Fruit fly (Drosophila melanogaster) whole organism, prepupa: ENCODE measurements around the gene kibra.

Source experiments
- Blimp-1 ChIP-seq: fragments of 200-800 bp; sonication (Bioruptor generic); optimal IDR thresholded peaks from 3 replicates; lab custom pipeline; 2017; ENCODE audit warnings: missing biosample characterization, missing genetic modification characterization, mild to moderate bottlenecking, moderate library complexity, missing genetic modification reagents
- CG10631 ChIP-seq: fragments of 200-800 bp; sonication (Bioruptor generic); optimal IDR thresholded peaks from 2 replicates; lab custom pipeline; 2016; ENCODE audit warnings: missing biosample characterization, missing genetic modification characterization
- CG11294 ChIP-seq: fragments of 200-800 bp; sonication (Bioruptor generic); IDR thresholded peaks from 2 replicates; pipeline ENCODE4 v1.3.6; 2022; ENCODE audit warnings: missing biosample characterization, missing genetic modification characterization
- CG11762 ChIP-seq: fragments of 200-800 bp; sonication (Bioruptor generic); optimal IDR thresholded peaks from 3 replicates; lab custom pipeline; 2016; ENCODE audit warnings: missing biosample characterization, missing genetic modification characterization; ENCODE audit not compliant: insufficient read depth
- CG15336 ChIP-seq: fragments of 200-800 bp; sonication (Bioruptor generic); IDR thresholded peaks from 2 replicates; pipeline ENCODE4 v1.3.6; 2022; ENCODE audit warnings: missing biosample characterization, missing genetic modification characterization
- CG1621 ChIP-seq: fragments of 200-800 bp; sonication (Bioruptor generic); optimal IDR thresholded peaks from 3 replicates; lab custom pipeline; 2018; ENCODE audit warnings: missing biosample characterization, mild to moderate bottlenecking, missing genetic modification characterization
- CG16779 ChIP-seq: fragments of 200-800 bp; sonication (Bioruptor generic); optimal IDR thresholded peaks from 3 replicates; lab custom pipeline; 2017; ENCODE audit warnings: missing biosample characterization, mild to moderate bottlenecking, missing genetic modification characterization
- CG32006 ChIP-seq: fragments of 200-800 bp; sonication (Bioruptor generic); optimal IDR thresholded peaks from 3 replicates; lab custom pipeline; 2017; ENCODE audit warnings: missing biosample characterization, mild to moderate bottlenecking, missing genetic modification characterization
- CG34406 ChIP-seq: fragments of 200-800 bp; sonication (Bioruptor generic); optimal IDR thresholded peaks from 3 replicates; lab custom pipeline; 2016; ENCODE audit warnings: missing biosample characterization, missing genetic modification characterization
- CG3919 ChIP-seq: fragments of 200-800 bp; sonication (Bioruptor generic); optimal IDR thresholded peaks from 3 replicates; lab custom pipeline; 2016; ENCODE audit warnings: missing biosample characterization, missing genetic modification characterization
- CG4318 ChIP-seq: fragments of 200-800 bp; sonication (Bioruptor generic); optimal IDR thresholded peaks from 3 replicates; lab custom pipeline; 2017; ENCODE audit warnings: missing biosample characterization, mild to moderate bottlenecking, missing genetic modification characterization
- CG6163 ChIP-seq: fragments of 200-800 bp; sonication (Bioruptor generic); IDR thresholded peaks from 3 replicates; pipeline ENCODE4 v1.3.6; 2022; ENCODE audit warnings: missing biosample characterization, missing genetic modification characterization
- CG6276 ChIP-seq: fragments of 200-800 bp; sonication (Bioruptor generic); optimal IDR thresholded peaks from 2 replicates; lab custom pipeline; 2017; ENCODE audit warnings: missing biosample characterization, mild to moderate bottlenecking, missing genetic modification characterization
- CG6808 ChIP-seq: fragments of 200-800 bp; sonication (Bioruptor generic); optimal IDR thresholded peaks from 3 replicates; lab custom pipeline; 2017; ENCODE audit warnings: missing biosample characterization, missing genetic modification characterization, mild to moderate bottlenecking, moderate library complexity, missing genetic modification reagents
- CG6854 ChIP-seq: fragments of 200-800 bp; sonication (Bioruptor generic); optimal IDR thresholded peaks from 2 replicates; lab custom pipeline; 2017; ENCODE audit warnings: missing biosample characterization, mild to moderate bottlenecking, missing genetic modification characterization
- CG8319 ChIP-seq: fragments of 200-800 bp; sonication (Bioruptor generic); optimal IDR thresholded peaks from 3 replicates; lab custom pipeline; 2016; ENCODE audit warnings: missing biosample characterization, missing genetic modification characterization
- CG8632 ChIP-seq: fragments of 200-800 bp; sonication (Bioruptor generic); optimal IDR thresholded peaks from 3 replicates; lab custom pipeline; 2016; ENCODE audit warnings: missing biosample characterization, missing genetic modification characterization
- Eip78C ChIP-seq: fragments of 200-800 bp; sonication (Bioruptor generic); peaks from one replicate; lab custom pipeline; 2016; ENCODE audit warnings: missing biosample characterization, missing genetic modification characterization
- Eip93F ChIP-seq: fragments of 200-800 bp; sonication (Bioruptor generic); optimal IDR thresholded peaks from 2 replicates; lab custom pipeline; 2016; ENCODE audit warnings: missing biosample characterization, mild to moderate bottlenecking, missing genetic modification characterization
- Ets96B ChIP-seq: fragments of 200-800 bp; optimal IDR thresholded peaks from 2 replicates; lab custom pipeline; 2019; ENCODE audit warnings: missing biosample characterization, mild to moderate bottlenecking, missing genetic modification characterization, moderate library complexity
- Hr38 ChIP-seq: sonication (Bioruptor generic); optimal IDR thresholded peaks from 2 replicates; lab custom pipeline; 2016; ENCODE audit warnings: missing biosample characterization, missing genetic modification characterization
- Hr39 ChIP-seq: fragments of 200-800 bp; sonication (Bioruptor generic); optimal IDR thresholded peaks from 2 replicates; lab custom pipeline; 2016; ENCODE audit warnings: missing biosample characterization, missing genetic modification characterization
- Hr4 ChIP-seq: fragments of 200-800 bp; sonication (Bioruptor generic); optimal IDR thresholded peaks from 3 replicates; lab custom pipeline; 2016; ENCODE audit warnings: missing biosample characterization, missing genetic modification characterization
- Smox ChIP-seq: fragments of 200-800 bp; sonication (Bioruptor generic); optimal IDR thresholded peaks from 3 replicates; lab custom pipeline; 2016; ENCODE audit warnings: missing biosample characterization, missing genetic modification characterization
- Sox102F ChIP-seq: fragments of 200-800 bp; sonication (Bioruptor generic); optimal IDR thresholded peaks from 2 replicates; lab custom pipeline; 2016; ENCODE audit warnings: missing biosample characterization, mild to moderate bottlenecking, missing genetic modification characterization
- Sox14 ChIP-seq: fragments of 200-800 bp; sonication (Bioruptor generic); optimal IDR thresholded peaks from 3 replicates; lab custom pipeline; 2016; ENCODE audit warnings: missing biosample characterization, missing genetic modification characterization
- achi ChIP-seq: fragments of 200-800 bp; sonication (Bioruptor generic); optimal IDR thresholded peaks from 3 replicates; lab custom pipeline; 2016; ENCODE audit warnings: missing biosample characterization, missing genetic modification characterization
- acj6 ChIP-seq: fragments of 200-800 bp; sonication (Bioruptor generic); optimal IDR thresholded peaks from 3 replicates; lab custom pipeline; 2016; ENCODE audit warnings: missing biosample characterization, missing genetic modification characterization
- dac ChIP-seq: fragments of 200-800 bp; sonication (Bioruptor generic); optimal IDR thresholded peaks from 2 replicates; lab custom pipeline; 2017; ENCODE audit warnings: missing biosample characterization, mild to moderate bottlenecking, missing genetic modification characterization
- dsx ChIP-seq: fragments of 200-800 bp; optimal IDR thresholded peaks from 3 replicates; lab custom pipeline; 2019; ENCODE audit warnings: missing biosample characterization, mild to moderate bottlenecking, missing genetic modification characterization, moderate library complexity; ENCODE audit not compliant: poor library complexity, severe bottlenecking
- fd59A ChIP-seq: fragments of 200-800 bp; sonication (Bioruptor generic); optimal IDR thresholded peaks from 2 replicates; lab custom pipeline; 2017; ENCODE audit warnings: missing biosample characterization, mild to moderate bottlenecking, missing genetic modification characterization, missing genetic modification reagents
- fd85E ChIP-seq: fragments of 200-800 bp; sonication (Bioruptor generic); optimal IDR thresholded peaks from 3 replicates; lab custom pipeline; 2016; ENCODE audit warnings: missing biosample characterization, missing genetic modification characterization
- lz ChIP-seq: fragments of 200-800 bp; sonication (Bioruptor generic); optimal IDR thresholded peaks from 3 replicates; lab custom pipeline; 2016; ENCODE audit warnings: missing biosample characterization, missing genetic modification characterization
- pdm3 ChIP-seq: fragments of 200-800 bp; sonication (Bioruptor generic); optimal IDR thresholded peaks from 3 replicates; lab custom pipeline; 2016; ENCODE audit warnings: missing biosample characterization, missing genetic modification characterization
- salr ChIP-seq, 2 experiments: fragments of 200-800 bp; sonication (Bioruptor generic); optimal IDR thresholded peaks; 3 replicates each; lab custom pipeline; 2016 to 2018; ENCODE audit warnings: missing biosample characterization in 2 of 2, missing genetic modification characterization in 2 of 2, mild to moderate bottlenecking in 1 of 2
- svp ChIP-seq: fragments of 200-800 bp; sonication (Bioruptor generic); peaks from one replicate; lab custom pipeline; 2016; ENCODE audit warnings: missing biosample characterization, missing genetic modification characterization
- topi ChIP-seq: fragments of 200-800 bp; sonication (Bioruptor generic); optimal IDR thresholded peaks from 3 replicates; lab custom pipeline; 2016; ENCODE audit warnings: missing biosample characterization, missing genetic modification characterization
- vri ChIP-seq: fragments of 200-800 bp; sonication (Bioruptor generic); optimal IDR thresholded peaks from 3 replicates; lab custom pipeline; 2016; ENCODE audit warnings: missing biosample characterization, mild to moderate bottlenecking, missing genetic modification characterization

kibra gene

dm6 chr3R:14696949-14697513, 27.0 kb downstream of the kibra start, which contains the start of gene Meltrin (continued):
- TF ChIP-seq Eip93F (GFP tag; lab: Kevin White, UChicago) = no peak
- peak; percentile 58 for TF ChIP-seq Sox102F (GFP tag; lab: Kevin White, UChicago)
- TF ChIP-seq svp (GFP tag; lab: Kevin White, UChicago) = peak; percentile 40
- peak; percentile 59 for TF ChIP-seq CG6854 (GFP tag; lab: Kevin White, UChicago)
- no peak for TF ChIP-seq fd59A (GFP tag; lab: Kevin White, UChicago)
- TF ChIP-seq, all 60 proteins: peak for 26

DNA sequence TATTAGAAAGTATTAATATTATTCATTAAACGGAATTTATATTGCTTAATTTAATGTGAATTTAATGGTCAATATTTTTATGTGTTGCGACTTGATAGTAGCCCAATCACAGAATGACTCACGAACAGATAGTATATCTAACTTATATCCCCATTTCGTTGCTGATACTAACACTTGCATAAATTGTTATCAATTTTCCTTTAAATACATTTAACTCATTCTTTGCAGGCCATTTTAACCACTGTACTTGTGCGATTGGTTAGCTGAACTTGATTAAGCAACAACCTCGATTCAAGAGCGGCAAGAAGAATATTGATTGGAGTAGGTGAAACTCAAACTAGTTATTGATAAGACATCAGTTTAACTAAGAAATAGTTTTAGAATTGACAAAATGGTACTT, 28.4 kb downstream of the kibra start:
- TF ChIP-seq Hr4 (peak; percentile 10), fd85E (GFP tag; lab: Kevin White, UChicago) (no peak), Eip78C (GFP tag; lab: Kevin White, UChicago) (peak; percentile 50), achi (GFP tag; lab: Kevin White, UChicago) (peak; percentile 12), CG6808 (GFP tag; lab: Kevin White, UChicago) (no peak), CG32006 (peak; percentile 30)
- TF ChIP-seq, all 60 proteins: peak for 4

dm6 chr3R:14695054-14695453, 29.0 kb downstream of the kibra start:
- TF ChIP-seq CG6808 (GFP tag; lab: Kevin White, UChicago) = no peak
- TF ChIP-seq CG32006 = no peak
- no peak for TF ChIP-seq Blimp-1 (GFP tag; lab: Kevin White, UChicago)
- TF ChIP-seq CG10631 = no peak

- TF ChIP-seq salr (GFP tag; optimal IDR thresholded peaks at IDR 0.05; lab: Kevin White, UChicago) (no peak), CG6163 (GFP tag; lab: Robert Waterston, UW) (peak; percentile 52; the same call in 1 of the 3 replicates), Eip78C (GFP tag; lab: Kevin White, UChicago) (peak; percentile 72), CG11762 (GFP tag; lab: Kevin White, UChicago) (peak; percentile 11), pdm3 (GFP tag; lab: Kevin White, UChicago) (no peak), svp (GFP tag; lab: Kevin White, UChicago) (peak; percentile 69), Blimp-1 (GFP tag; lab: Kevin White, UChicago) (peak; percentile 77), topi (GFP tag; lab: Kevin White, UChicago) (peak; percentile 5)
These were observed 29.5 kb downstream of the kibra start for dm6 chr3R:14694583-14694982.

- TF ChIP-seq CG1621 (tag; lab: Kevin White, UChicago) (no peak), lz (no peak), CG8319 (no peak), Hr39 (GFP tag; lab: Kevin White, UChicago) (no peak), CG16779 (tag; lab: Kevin White, UChicago) (no peak), CG6808 (GFP tag; lab: Kevin White, UChicago) (no peak), dsx (GFP tag; lab: Kevin White, UChicago) (no peak), Smox (GFP tag; lab: Kevin White, UChicago) (no peak)
These were observed 31.1 kb downstream of the kibra start for dm6 chr3R:14692971-14693253.

dm6 chr3R:14692230-14692970, 31.7 kb downstream of the kibra start:
- peak; percentile 78 for TF ChIP-seq Smox (GFP tag; lab: Kevin White, UChicago)
- peak; percentile 65 for TF ChIP-seq CG8632
- peak; percentile 87 for TF ChIP-seq pdm3 (GFP tag; lab: Kevin White, UChicago)
- TF ChIP-seq CG34406 (GFP tag; lab: Kevin White, UChicago) = peak; percentile 70
- TF ChIP-seq CG11294 (GFP tag; lab: Robert Waterston, UW) = peak; percentile 68
- TF ChIP-seq Sox14 = peak; percentile 88
- peak; percentile 82 for TF ChIP-seq CG10631
- peak; percentile 82 for TF ChIP-seq Hr39 (GFP tag; lab: Kevin White, UChicago)
- peak; percentile 84 for TF ChIP-seq acj6
- TF ChIP-seq Hr38 = peak; percentile 27
- peak; percentile 87 for TF ChIP-seq CG3919
- TF ChIP-seq vri (GFP tag; lab: Kevin White, UChicago) = peak; percentile 52
- peak; percentile 83 for TF ChIP-seq CG4318 (GFP tag; lab: Kevin White, UChicago)
- TF ChIP-seq CG16779 (tag; lab: Kevin White, UChicago) = peak; percentile 68
- peak; percentile 83 for TF ChIP-seq achi (GFP tag; lab: Kevin White, UChicago)
- peak; percentile 29 for TF ChIP-seq CG6854 (GFP tag; lab: Kevin White, UChicago)
- TF ChIP-seq dac (GFP tag; lab: Kevin White, UChicago) = peak; percentile 77
- peak; percentile 87 for TF ChIP-seq svp (GFP tag; lab: Kevin White, UChicago)
- peak; percentile 76 for TF ChIP-seq Ets96B (tag; lab: Kevin White, UChicago)
- TF ChIP-seq CG15336 (GFP tag; lab: Robert Waterston, UW) = peak; percentile 91
- peak; percentile 77 for TF ChIP-seq CG6276
- peak; percentile 93 for TF ChIP-seq Eip78C (GFP tag; lab: Kevin White, UChicago)
